Worm (Caenorhabditis elegans) whole organism, late embryonic: ENCODE results near the gene C43H6.12.

Experiments used
- K02D7.2 ChIP-seq: sonication (generic microtip); optimal IDR thresholded peaks from 2 replicates; lab custom pipeline; 2017; ENCODE audit warnings: mild to moderate bottlenecking, missing genetic modification characterization, missing compliant biosample characterization
- K09A11.1 ChIP-seq: sonication (generic microtip); optimal IDR thresholded peaks from 2 replicates; lab custom pipeline; 2017; ENCODE audit warnings: antibody characterized with exemption, mild to moderate bottlenecking, missing genetic modification characterization, missing compliant biosample characterization; ENCODE audit not compliant: insufficient read depth
- ceh-14 ChIP-seq: sonication (generic microtip); optimal IDR thresholded peaks from 2 replicates; lab custom pipeline; 2016; ENCODE audit warnings: missing genotype, missing genetic modification characterization, missing compliant biosample characterization
- ceh-31 ChIP-seq: sonication (generic microtip); optimal IDR thresholded peaks from 2 replicates; lab custom pipeline; 2016; ENCODE audit warnings: missing genetic modification characterization, missing compliant biosample characterization
- fax-1 ChIP-seq: sonication (generic microtip); optimal IDR thresholded peaks from 2 replicates; lab custom pipeline; 2016; ENCODE audit warnings: missing genotype, missing genetic modification characterization, missing compliant biosample characterization
- pag-3 ChIP-seq: sonication (generic microtip); optimal IDR thresholded peaks from 2 replicates; lab custom pipeline; 2016; ENCODE audit warnings: missing compliant biosample characterization, missing genetic modification characterization, borderline replicate concordance
- tbx-7 ChIP-seq: sonication (generic microtip); optimal IDR thresholded peaks from 2 replicates; lab custom pipeline; 2016; ENCODE audit warnings: missing genotype, missing genetic modification characterization, missing compliant biosample characterization
- unc-3 ChIP-seq, 2 experiments: fragments of 200-800 bp in 1 of 2; sonication (Bioruptor generic) in 1 of 2; sonication (generic microtip) in 1 of 2; conservative IDR thresholded peaks in 1 of 2; optimal IDR thresholded peaks in 1 of 2; 2 replicates each; pipeline versions ENCODE4 v1.3.6 to Lab custom; 2016 to 2022; ENCODE audit warnings: missing compliant biosample characterization in 2 of 2, missing genetic modification characterization in 2 of 2, missing genetic modification reagents in 1 of 2
- unc-55 ChIP-seq: sonication (generic microtip); optimal IDR thresholded peaks from 2 replicates; lab custom pipeline; 2017; ENCODE audit warnings: missing biosample characterization, missing genetic modification reagents, missing genetic modification characterization

ce11 chrX:2439309-2439708, 29.9 kb downstream of the C43H6.12 start:
- peak; percentile 3 for TF ChIP-seq ceh-31 (tag; lab: Kevin White, UChicago)
- no peak for TF ChIP-seq ceh-14
- TF ChIP-seq K09A11.1 (tag; lab: Kevin White, UChicago), result no peak
- TF ChIP-seq K02D7.2 (tag; lab: Kevin White, UChicago), result no peak
- TF ChIP-seq unc-55 (GFP tag; lab: Kevin White, UChicago), result no peak
- TF ChIP-seq pag-3 (tag; lab: Kevin White, UChicago), result no peak
- no peak for TF ChIP-seq fax-1 (tag; lab: Kevin White, UChicago)
- TF ChIP-seq tbx-7 (tag; lab: Kevin White, UChicago), result no peak
- TF ChIP-seq unc-3 (GFP tag; conservative IDR thresholded peaks at IDR 0.05; lab: Robert Waterston, UW), result no peak
- TF ChIP-seq unc-3 (tag; optimal IDR thresholded peaks at IDR 0.05; lab: Kevin White, UChicago), result no peak
